Worm (Caenorhabditis elegans): ENCODE measurements around the gene sel-11.

The sel-11 gene

ce11 chrV:11737333-11737732 is 29.8 kb upstream of the sel-11 start:
- TF ChIP-seq egl-5 (tag; optimal IDR thresholded peaks at IDR 0.05) (no peak), daf-12 (tag; optimal IDR thresholded peaks at IDR 0.05) (no peak), ceh-28 (tag; optimal IDR thresholded peaks at IDR 0.05) (no peak), elt-3 (tag; optimal IDR thresholded peaks at IDR 0.05) (peak in 2 of 3 experiments; percentile 59 to 75), nhr-23 (tag; optimal IDR thresholded peaks at IDR 0.05) (peak; percentile 39)

ce11 chrV:11739820-11740219 is 27.3 kb upstream of the sel-11 start, which contains the start of gene T04F3.1:
Gene T04F3.1 (plus strand): TSS chrV:11740065.
- TF ChIP-seq nhr-11 (tag; optimal IDR thresholded peaks at IDR 0.05): no peak
- TF ChIP-seq tbx-2 (tag; optimal IDR thresholded peaks at IDR 0.05): no peak
- no peak for TF ChIP-seq zag-1 (tag; optimal IDR thresholded peaks at IDR 0.05)
- peak in 2 of 3 experiments; percentile 15 to 84 for TF ChIP-seq elt-3 (tag; optimal IDR thresholded peaks at IDR 0.05)
- no peak for TF ChIP-seq R02D3.7 (tag; optimal IDR thresholded peaks at IDR 0.05)
- TF ChIP-seq ceh-16 (tag; optimal IDR thresholded peaks at IDR 0.05): no peak
- no peak for TF ChIP-seq skn-1 (tag; optimal IDR thresholded peaks at IDR 0.05)
- TF ChIP-seq nhr-67 (tag; optimal IDR thresholded peaks at IDR 0.05): no peak
- TF ChIP-seq nhr-12 (tag; optimal IDR thresholded peaks at IDR 0.05): no peak
- peak; percentile 27 for TF ChIP-seq nhr-23 (tag; optimal IDR thresholded peaks at IDR 0.05)
- no peak for TF ChIP-seq ztf-11 (tag; optimal IDR thresholded peaks at IDR 0.05)
- no peak for TF ChIP-seq ceh-9 (tag; optimal IDR thresholded peaks at IDR 0.05)
- no peak for TF ChIP-seq jun-1 (tag; optimal IDR thresholded peaks at IDR 0.05)
- TF ChIP-seq nhr-76 (tag; optimal IDR thresholded peaks at IDR 0.05): no peak
- no peak for TF ChIP-seq fos-1 (tag; optimal IDR thresholded peaks at IDR 0.05)
- peak; percentile 33 for TF ChIP-seq nhr-25 (tag; optimal IDR thresholded peaks at IDR 0.05)
- TF ChIP-seq nhr-43 (tag; optimal IDR thresholded peaks at IDR 0.05; ENCODE audit: poor library complexity, severe bottlenecking): peak; percentile 56
- TF ChIP-seq pha-4 (tag; optimal IDR thresholded peaks at IDR 0.05): no peak
- no peak for TF ChIP-seq unc-62 (GFP tag; optimal IDR thresholded peaks at IDR 0.05)

- TF ChIP-seq egl-27 (tag; optimal IDR thresholded peaks at IDR 0.05) (no peak), nhr-76 (tag; optimal IDR thresholded peaks at IDR 0.05) (no peak), unc-62 (GFP tag; optimal IDR thresholded peaks at IDR 0.05) (no peak), ztf-4 (tag; optimal IDR thresholded peaks at IDR 0.05) (no peak), ceh-16 (tag; optimal IDR thresholded peaks at IDR 0.05) (no peak), R02D3.7 (tag; optimal IDR thresholded peaks at IDR 0.05) (no peak), pha-4 (tag; optimal IDR thresholded peaks at IDR 0.05) (no peak), skn-1 (tag; optimal IDR thresholded peaks at IDR 0.05) (no peak), fkh-2 (tag; optimal IDR thresholded peaks at IDR 0.05) (no peak)
These were observed 26.1 kb upstream of the sel-11 start for ce11 chrV:11741078-11741477.

ce11 chrV:11751480-11751879 is 15.6 kb upstream of the sel-11 start:
- TF ChIP-seq jun-1 (tag; optimal IDR thresholded peaks at IDR 0.05) (no peak), hmg-11 (tag; optimal IDR thresholded peaks at IDR 0.05) (no peak), nfya-1 (tag; optimal IDR thresholded peaks at IDR 0.05; ENCODE audit: insufficient read depth) (no peak), nhr-25 (tag; optimal IDR thresholded peaks at IDR 0.05) (no peak), lin-39 (tag; optimal IDR thresholded peaks at IDR 0.05) (no peak), fos-1 (tag; optimal IDR thresholded peaks at IDR 0.05) (no peak), nhr-67 (tag; optimal IDR thresholded peaks at IDR 0.05) (no peak), lin-15B (tag; optimal IDR thresholded peaks at IDR 0.05) (no peak), nhr-76 (tag; optimal IDR thresholded peaks at IDR 0.05) (no peak), ZK546.5 (tag; optimal IDR thresholded peaks at IDR 0.05) (no peak), unc-39 (tag; optimal IDR thresholded peaks at IDR 0.05) (no peak), fkh-10 (GFP tag; optimal IDR thresholded peaks at IDR 0.05) (no peak), nhr-43 (tag; optimal IDR thresholded peaks at IDR 0.05; ENCODE audit: poor library complexity, severe bottlenecking) (no peak), R02D3.7 (tag; optimal IDR thresholded peaks at IDR 0.05) (no peak), ceh-82 (tag; optimal IDR thresholded peaks at IDR 0.05) (no peak), nhr-11 (tag; optimal IDR thresholded peaks at IDR 0.05) (no peak), elt-1 (tag; optimal IDR thresholded peaks at IDR 0.05) (no peak), ceh-16 (tag; optimal IDR thresholded peaks at IDR 0.05) (no peak)

- no peak for TF ChIP-seq elt-3 (tag; optimal IDR thresholded peaks at IDR 0.05)
- TF ChIP-seq ceh-82 (tag; optimal IDR thresholded peaks at IDR 0.05): no peak
- no peak for TF ChIP-seq skn-1 (tag; optimal IDR thresholded peaks at IDR 0.05)
- no peak for TF ChIP-seq R02D3.7 (tag; optimal IDR thresholded peaks at IDR 0.05)
- peak; percentile 64 for TF ChIP-seq elt-2 (tag; optimal IDR thresholded peaks at IDR 0.05)
- TF ChIP-seq pqm-1 (tag; optimal IDR thresholded peaks at IDR 0.05): peak; percentile 7
These were observed 11.3 kb upstream of the sel-11 start for ce11 chrV:11755848-11756247.
